Fruit fly (Drosophila melanogaster) whole organism, embryonic: ENCODE measurements around the gene rogdi.
A peak's percentile ranks its signal among the peaks of the same experiment; 100 is the strongest.

Experiments used
- Abd-B ChIP-seq: fragments of 200-800 bp; sonication (Bioruptor generic); optimal IDR thresholded peaks from 2 replicates; lab custom pipeline; 2018; ENCODE audit warnings: missing biosample characterization, mild to moderate bottlenecking, missing genetic modification characterization, moderate library complexity
- Bgb ChIP-seq: fragments of 200-800 bp; sonication (Bioruptor generic); IDR thresholded peaks from 2 replicates; pipeline ENCODE4 v1.3.6; 2022; ENCODE audit warnings: missing biosample characterization, missing genetic modification characterization; ENCODE audit not compliant: partially characterized antibody
- Blimp-1 ChIP-seq: fragments of 200-800 bp; sonication (Bioruptor generic); optimal IDR thresholded peaks from 3 replicates; lab custom pipeline; 2018; ENCODE audit warnings: missing biosample characterization, missing genetic modification characterization, mild to moderate bottlenecking, moderate library complexity, missing genetic modification reagents
- BtbVII ChIP-seq: fragments of 200-800 bp; sonication (Bioruptor generic); optimal IDR thresholded peaks from 3 replicates; lab custom pipeline; 2017; ENCODE audit warnings: missing biosample characterization, mild to moderate bottlenecking, missing genetic modification characterization
- CG12391 ChIP-seq: fragments of 200-800 bp; sonication (Bioruptor generic); optimal IDR thresholded peaks from 3 replicates; lab custom pipeline; 2018; ENCODE audit warnings: missing biosample characterization, mild to moderate bottlenecking, missing genetic modification characterization, moderate library complexity
- CG12659 ChIP-seq: fragments of 200-800 bp; sonication (Bioruptor generic); optimal IDR thresholded peaks from 3 replicates; lab custom pipeline; 2017; ENCODE audit warnings: mild to moderate bottlenecking, missing biosample characterization, missing genetic modification reagents, missing genetic modification characterization
- CG13424 ChIP-seq: fragments of 200-800 bp; sonication (Bioruptor generic); optimal IDR thresholded peaks from 2 replicates; lab custom pipeline; 2019; ENCODE audit warnings: missing biosample characterization, mild to moderate bottlenecking, missing genetic modification characterization, moderate library complexity
- CG13894 ChIP-seq: fragments of 200-800 bp; sonication (Bioruptor generic); optimal IDR thresholded peaks from 3 replicates; lab custom pipeline; 2018; ENCODE audit warnings: missing biosample characterization, mild to moderate bottlenecking, missing genetic modification characterization, moderate library complexity
- CG14667 ChIP-seq: fragments of 200-800 bp; sonication (Bioruptor generic); IDR thresholded peaks from 2 replicates; pipeline ENCODE4 v1.3.6; 2022; ENCODE audit warnings: missing biosample characterization, missing genetic modification characterization
- CG14710 ChIP-seq: fragments of 200-800 bp; sonication (Bioruptor generic); optimal IDR thresholded peaks from 3 replicates; lab custom pipeline; 2019; ENCODE audit warnings: missing biosample characterization, mild to moderate bottlenecking, missing genetic modification characterization, moderate library complexity
- CG14860 ChIP-seq: fragments of 200-800 bp; sonication (Bioruptor generic); IDR thresholded peaks from 3 replicates; pipeline ENCODE4 v1.3.6; 2022; ENCODE audit warnings: missing biosample characterization, missing genetic modification characterization; ENCODE audit not compliant: partially characterized antibody
- CG15601 ChIP-seq: fragments of 200-800 bp; sonication (Bioruptor generic); optimal IDR thresholded peaks from 3 replicates; lab custom pipeline; 2019; ENCODE audit warnings: missing biosample characterization, mild to moderate bottlenecking, missing genetic modification characterization, moderate library complexity
- CG1603 ChIP-seq: fragments of 200-800 bp; sonication (Bioruptor generic); optimal IDR thresholded peaks from 2 replicates; lab custom pipeline; 2019; ENCODE audit warnings: missing biosample characterization, mild to moderate bottlenecking, missing genetic modification characterization, moderate library complexity
- CG2120 ChIP-seq: fragments of 200-800 bp; sonication (Bioruptor generic); optimal IDR thresholded peaks from 3 replicates; lab custom pipeline; 2016; ENCODE audit warnings: missing biosample characterization, missing genetic modification characterization
- CG31388 ChIP-seq: fragments of 200-800 bp; sonication (Bioruptor generic); optimal IDR thresholded peaks from 2 replicates; lab custom pipeline; 2016; ENCODE audit warnings: missing biosample characterization, missing genetic modification characterization
- CG3163 ChIP-seq: fragments of 200-800 bp; sonication (Bioruptor generic); optimal IDR thresholded peaks from 3 replicates; lab custom pipeline; 2016; ENCODE audit warnings: missing biosample characterization, missing genetic modification characterization
- CG32532 ChIP-seq: fragments of 200-800 bp; sonication (Bioruptor generic); IDR thresholded peaks from 2 replicates; pipeline ENCODE4 v1.3.6; 2022; ENCODE audit warnings: missing biosample characterization, missing genetic modification characterization
- CG3995 ChIP-seq: fragments of 200-800 bp; sonication (Bioruptor generic); optimal IDR thresholded peaks from 3 replicates; lab custom pipeline; 2016; ENCODE audit warnings: missing biosample characterization, missing genetic modification characterization
- CG4404 ChIP-seq: fragments of 200-800 bp; sonication (Bioruptor generic); IDR thresholded peaks from 2 replicates; pipeline ENCODE4 v1.3.6; 2022; ENCODE audit warnings: missing biosample characterization, missing genetic modification characterization
- CG8944 ChIP-seq: fragments of 200-800 bp; sonication (Bioruptor generic); optimal IDR thresholded peaks from 3 replicates; lab custom pipeline; 2016; ENCODE audit warnings: missing biosample characterization, missing genetic modification characterization
- CG9797 ChIP-seq: fragments of 200-800 bp; sonication (Bioruptor generic); optimal IDR thresholded peaks from 3 replicates; lab custom pipeline; 2018; ENCODE audit warnings: missing biosample characterization, mild to moderate bottlenecking, missing genetic modification characterization
- D ChIP-seq, 2 experiments: fragments of 200-800 bp in 1 of 2; fragments of >200 bp in 1 of 2; sonication (Bioruptor generic) in 1 of 2; optimal IDR thresholded peaks; 2 replicates in 1 of 2; 3 replicates in 1 of 2; lab custom pipeline; 2017; ENCODE audit warnings: mild to moderate bottlenecking in 1 of 2, missing biosample characterization in 1 of 2, missing genetic modification characterization in 1 of 2, missing genetic modification reagents in 1 of 2
- Dref ChIP-seq: fragments of 200-800 bp; sonication (Bioruptor generic); IDR thresholded peaks from 2 replicates; pipeline ENCODE4 v1.3.6; 2022; ENCODE audit warnings: missing biosample characterization, missing genetic modification characterization
- HmgZ ChIP-seq: fragments of 200-800 bp; sonication (Bioruptor generic); optimal IDR thresholded peaks from 2 replicates; lab custom pipeline; 2018; ENCODE audit warnings: missing biosample characterization, mild to moderate bottlenecking, missing genetic modification characterization
- Hmx ChIP-seq: fragments of 200-800 bp; sonication (Bioruptor generic); optimal IDR thresholded peaks from 2 replicates; lab custom pipeline; 2016; ENCODE audit warnings: missing biosample characterization, missing genetic modification characterization
- Jarid2 ChIP-seq: fragments of 200-800 bp; sonication (Bioruptor generic); optimal IDR thresholded peaks from 3 replicates; lab custom pipeline; 2017; ENCODE audit warnings: mild to moderate bottlenecking, missing biosample characterization, missing genetic modification reagents, missing genetic modification characterization
- Myb ChIP-seq: fragments of 200-800 bp; sonication (Bioruptor generic); optimal IDR thresholded peaks from 2 replicates; lab custom pipeline; 2016; ENCODE audit warnings: missing biosample characterization, missing genetic modification characterization
- Nf-YC ChIP-seq: fragments of 200-800 bp; optimal IDR thresholded peaks from 3 replicates; lab custom pipeline; 2019; ENCODE audit warnings: missing biosample characterization, mild to moderate bottlenecking, missing genetic modification characterization, moderate library complexity
- PHDP ChIP-seq: fragments of 200-800 bp; sonication (Bioruptor generic); optimal IDR thresholded peaks from 3 replicates; lab custom pipeline; 2018; ENCODE audit warnings: missing biosample characterization, mild to moderate bottlenecking, missing genetic modification characterization, moderate library complexity
- Rfx ChIP-seq: fragments of 200-800 bp; sonication (Bioruptor generic); IDR thresholded peaks from 2 replicates; pipeline ENCODE4 v1.3.6; 2022; ENCODE audit warnings: missing biosample characterization, missing genetic modification characterization
- Sox100B ChIP-seq: fragments of 200-800 bp; sonication (Bioruptor generic); optimal IDR thresholded peaks from 3 replicates; lab custom pipeline; 2018; ENCODE audit warnings: missing biosample characterization, mild to moderate bottlenecking, missing genetic modification characterization
- Tbp ChIP-seq: fragments of >200 bp; optimal IDR thresholded peaks from 2 replicates; lab custom pipeline; 2018; ENCODE audit warnings: missing biosample characterization, missing genetic modification characterization
- ab ChIP-seq: fragments of 200-800 bp; sonication (Bioruptor generic); optimal IDR thresholded peaks from 2 replicates; lab custom pipeline; 2016; ENCODE audit warnings: missing biosample characterization, missing genetic modification characterization
- amos ChIP-seq: fragments of 200-800 bp; sonication (Bioruptor generic); IDR thresholded peaks from 2 replicates; pipeline ENCODE4 v1.3.6; 2022; ENCODE audit warnings: missing biosample characterization, missing genetic modification characterization; ENCODE audit not compliant: partially characterized antibody
- ara ChIP-seq: fragments of 200-800 bp; sonication (Bioruptor generic); IDR thresholded peaks from 2 replicates; pipeline ENCODE4 v1.3.6; 2022; ENCODE audit warnings: missing biosample characterization, missing genetic modification characterization
- bbx ChIP-seq: fragments of 200-800 bp; sonication (Bioruptor generic); IDR thresholded peaks from 2 replicates; pipeline ENCODE4 v1.3.6; 2022; ENCODE audit warnings: missing biosample characterization, missing genetic modification characterization; ENCODE audit not compliant: partially characterized antibody
- cwo ChIP-seq: fragments of 200-800 bp; sonication (Bioruptor generic); optimal IDR thresholded peaks from 3 replicates; lab custom pipeline; 2017; ENCODE audit warnings: missing biosample characterization, missing genetic modification characterization, mild to moderate bottlenecking, moderate library complexity, missing genetic modification reagents
- eyg ChIP-seq: fragments of 200-800 bp; sonication (Bioruptor generic); optimal IDR thresholded peaks from 3 replicates; lab custom pipeline; 2016; ENCODE audit warnings: missing biosample characterization, missing genetic modification characterization
- ftz-f1 ChIP-seq: fragments of 200-800 bp; sonication (Bioruptor generic); optimal IDR thresholded peaks from 2 replicates; lab custom pipeline; 2016; ENCODE audit warnings: missing biosample characterization, missing genetic modification characterization
- grn ChIP-seq: fragments of 200-800 bp; sonication (Bioruptor generic); optimal IDR thresholded peaks from 3 replicates; lab custom pipeline; 2017; ENCODE audit warnings: missing biosample characterization, missing genetic modification characterization
- inv ChIP-seq: fragments of 200-800 bp; sonication (Bioruptor generic); IDR thresholded peaks from 2 replicates; pipeline ENCODE4 v1.3.6; 2022; ENCODE audit warnings: missing biosample characterization, missing genetic modification characterization; ENCODE audit not compliant: partially characterized antibody
- lmd ChIP-seq: fragments of 200-800 bp; sonication (Bioruptor generic); IDR thresholded peaks from 2 replicates; pipeline ENCODE4 v1.3.6; 2022; ENCODE audit warnings: missing biosample characterization, missing genetic modification characterization
- lola ChIP-seq, 3 experiments: fragments of >200 bp in 2 of 3; fragments of 200-800 bp in 1 of 3; sonication (Bioruptor generic) in 1 of 3; optimal IDR thresholded peaks; 2 replicates each; lab custom pipeline; 2017 to 2019; ENCODE audit warnings: missing biosample characterization in 3 of 3, missing genetic modification characterization in 3 of 3, mild to moderate bottlenecking in 1 of 3, moderate library complexity in 1 of 3
- nerfin-1 ChIP-seq: fragments of 200-800 bp; sonication (Bioruptor generic); optimal IDR thresholded peaks from 3 replicates; lab custom pipeline; 2019; ENCODE audit warnings: missing biosample characterization, mild to moderate bottlenecking, missing genetic modification characterization, moderate library complexity
- nerfin-2 ChIP-seq: fragments of 200-800 bp; sonication (Bioruptor generic); IDR thresholded peaks from 2 replicates; pipeline ENCODE4 v1.3.6; 2022; ENCODE audit warnings: missing biosample characterization, missing genetic modification characterization; ENCODE audit not compliant: partially characterized antibody
- sima ChIP-seq: fragments of 200-800 bp; sonication (Bioruptor generic); optimal IDR thresholded peaks from 2 replicates; lab custom pipeline; 2016; ENCODE audit warnings: missing biosample characterization, missing genetic modification characterization
- trem ChIP-seq: fragments of 200-800 bp; optimal IDR thresholded peaks from 3 replicates; lab custom pipeline; 2019; ENCODE audit warnings: missing biosample characterization, mild to moderate bottlenecking, missing genetic modification characterization, moderate library complexity
- unc-4 ChIP-seq: fragments of 200-800 bp; sonication (Bioruptor generic); IDR thresholded peaks from 2 replicates; pipeline ENCODE4 v1.3.6; 2022; ENCODE audit warnings: missing biosample characterization, missing genetic modification characterization; ENCODE audit not compliant: partially characterized antibody
- zen2 ChIP-seq: fragments of 200-800 bp; sonication (Bioruptor generic); IDR thresholded peaks from 3 replicates; pipeline ENCODE4 v1.3.6; 2022; ENCODE audit warnings: missing biosample characterization, missing genetic modification characterization; ENCODE audit not compliant: partially characterized antibody

The rogdi gene

dm6 chr3L:17024095-17024639, 25.1 kb upstream of the rogdi start, which contains the start of gene Fit2 (continued):
- TF ChIP-seq CG3163 (GFP tag; lab: Kevin White, UChicago) (no peak), unc-4 (GFP tag; lab: Robert Waterston, UW) (peak; percentile 93), HmgZ (tag; lab: Kevin White, UChicago) (peak; percentile 37), CG12391 (tag; lab: Kevin White, UChicago) (no peak), Myb (GFP tag; lab: Kevin White, UChicago) (peak; percentile 65), Rfx (no peak), nerfin-1 (tag; lab: Kevin White, UChicago) (no peak), CG13424 (tag; lab: Kevin White, UChicago) (no peak), inv (GFP tag; lab: Robert Waterston, UW) (peak; percentile 87), zen2 (GFP tag; lab: Robert Waterston, UW) (peak; percentile 100), CG2120 (GFP tag; lab: Kevin White, UChicago) (no peak), lola (GFP tag; optimal IDR thresholded peaks at IDR 0.05; lab: Kevin White, UChicago) (no peak), Bgb (GFP tag; lab: Robert Waterston, UW) (peak; percentile 99), lmd (no peak), CG15601 (tag; lab: Kevin White, UChicago) (no peak), Jarid2 (GFP tag; lab: Kevin White, UChicago) (no peak), CG14710 (tag; lab: Kevin White, UChicago) (peak; percentile 76), trem (tag; lab: Kevin White, UChicago) (peak; percentile 38), Sox100B (GFP tag; lab: Kevin White, UChicago) (no peak), PHDP (tag; lab: Kevin White, UChicago) (no peak), CG14860 (peak; percentile 99), cwo (GFP tag; lab: Kevin White, UChicago) (no peak), Blimp-1 (GFP tag; lab: Kevin White, UChicago) (peak; percentile 40), CG1603 (tag; lab: Kevin White, UChicago) (no peak), amos (GFP tag; lab: Robert Waterston, UW) (peak; percentile 94), bbx (peak; percentile 99), eyg (no peak), grn (GFP tag; lab: Kevin White, UChicago) (no peak), CG13894 (tag; lab: Kevin White, UChicago) (no peak), Abd-B (no peak), ab (GFP tag; lab: Kevin White, UChicago) (no peak), Nf-YC (tag; lab: Kevin White, UChicago) (no peak), CG3995 (GFP tag; lab: Kevin White, UChicago) (no peak), CG31388 (GFP tag; lab: Kevin White, UChicago) (no peak), ara (GFP tag; lab: Robert Waterston, UW) (no peak), nerfin-2 (GFP tag; lab: Robert Waterston, UW) (peak; percentile 100), CG4404 (GFP tag; lab: Robert Waterston, UW) (no peak), CG14667 (no peak), BtbVII (GFP tag; lab: Kevin White, UChicago) (no peak), Tbp (GFP tag; lab: Kevin White, UChicago) (no peak), sima (no peak), Hmx (GFP tag; lab: Kevin White, UChicago) (no peak), D (optimal IDR thresholded peaks at IDR 0.05; lab: Kevin White, UChicago) (no peak), D (GFP tag; optimal IDR thresholded peaks at IDR 0.05; lab: Kevin White, UChicago) (no peak), CG9797 (GFP tag; lab: Kevin White, UChicago) (no peak), Dref (GFP tag; lab: Robert Waterston, UW) (peak; percentile 97), CG32532 (no peak), CG8944 (GFP tag; lab: Kevin White, UChicago) (no peak), ftz-f1 (GFP tag; lab: Kevin White, UChicago) (peak; percentile 8), CG12659 (GFP tag; lab: Kevin White, UChicago) (peak; percentile 9)
